Worm (Caenorhabditis elegans): ENCODE results near the gene pcyt-2.2.

Gene pcyt-2.2

DNA sequence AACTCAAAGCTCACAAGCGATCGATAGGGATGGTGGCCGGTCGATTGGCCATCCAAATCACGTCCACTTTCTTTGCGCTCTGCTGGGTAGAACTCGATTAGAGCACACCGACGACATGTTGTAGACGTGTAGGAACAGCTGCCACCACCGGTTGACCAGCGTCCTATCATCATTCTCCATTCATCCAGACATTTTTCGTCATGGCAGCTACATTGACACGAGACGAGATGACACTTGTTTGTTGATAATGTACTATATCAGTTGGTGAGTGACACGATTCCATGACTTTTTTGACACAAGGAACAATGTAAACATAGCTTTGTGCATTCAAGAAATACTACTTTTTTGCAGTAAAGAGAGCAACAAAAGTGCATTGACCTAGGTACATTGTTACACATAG, 17.6 kb upstream of the pcyt-2.2 start:
- TF ChIP-seq Y56A3A.18 (GFP tag; IDR thresholded peaks at IDR 0.05) (no peak), nhr-80 (tag; optimal IDR thresholded peaks at IDR 0.05) (peak; percentile 34)

DNA sequence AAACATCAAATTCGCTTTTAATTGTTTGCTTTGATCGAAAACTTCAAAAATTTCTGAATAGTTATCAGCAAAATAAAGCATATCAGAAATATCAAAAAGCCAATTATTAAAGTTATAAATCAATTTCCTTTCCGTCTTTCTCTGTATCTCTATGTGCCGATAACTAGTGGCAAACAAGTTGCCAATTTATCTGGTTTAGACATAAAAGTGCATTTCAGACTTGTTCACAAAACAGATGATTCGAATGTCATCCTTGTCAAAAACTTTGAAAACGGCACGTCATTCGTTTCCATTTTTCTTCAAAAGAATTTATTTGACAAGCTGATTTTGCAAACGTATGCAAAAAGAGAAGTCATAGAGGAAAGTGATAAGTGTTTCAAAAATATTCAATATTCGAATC, 16.8 kb upstream of the pcyt-2.2 start:
- TF ChIP-seq F55B11.4 (tag; optimal IDR thresholded peaks at IDR 0.05; ENCODE audit: borderline replicate concordance, insufficient read depth) (no peak), akir-1 (GFP tag; optimal IDR thresholded peaks at IDR 0.05) (no peak), madf-8 (GFP tag; conservative IDR thresholded peaks at IDR 0.05) (no peak), ztf-26 (tag; optimal IDR thresholded peaks at IDR 0.05) (no peak), T26A5.8 (tag; optimal IDR thresholded peaks at IDR 0.05) (no peak), ztf-22 (GFP tag; optimal IDR thresholded peaks at IDR 0.05) (no peak), ceh-58 (GFP tag; IDR thresholded peaks at IDR 0.05) (no peak), F23B12.7 (tag; optimal IDR thresholded peaks at IDR 0.05; ENCODE audit: insufficient read depth) (no peak), dpff-1 (tag; optimal IDR thresholded peaks at IDR 0.05) (no peak), attf-5 (GFP tag; optimal IDR thresholded peaks at IDR 0.05) (no peak), tbp1 (GFP tag; optimal IDR thresholded peaks at IDR 0.05) (no peak), xnd-1 (tag; optimal IDR thresholded peaks at IDR 0.05) (no peak), ama-1 (optimal IDR thresholded peaks at IDR 0.05) (no peak), ama-1 (GFP tag; optimal IDR thresholded peaks at IDR 0.05) (no peak), B0261.1 (tag; optimal IDR thresholded peaks at IDR 0.05) (no peak), chd-7 (tag; optimal IDR thresholded peaks at IDR 0.05) (no peak), lsy-27 (tag; optimal IDR thresholded peaks at IDR 0.05; ENCODE audit: borderline replicate concordance, insufficient read depth) (no peak), F37B4.10 (GFP tag; IDR thresholded peaks at IDR 0.05) (no peak), ztf-6 (GFP tag; IDR thresholded peaks at IDR 0.05) (no peak)

DNA sequence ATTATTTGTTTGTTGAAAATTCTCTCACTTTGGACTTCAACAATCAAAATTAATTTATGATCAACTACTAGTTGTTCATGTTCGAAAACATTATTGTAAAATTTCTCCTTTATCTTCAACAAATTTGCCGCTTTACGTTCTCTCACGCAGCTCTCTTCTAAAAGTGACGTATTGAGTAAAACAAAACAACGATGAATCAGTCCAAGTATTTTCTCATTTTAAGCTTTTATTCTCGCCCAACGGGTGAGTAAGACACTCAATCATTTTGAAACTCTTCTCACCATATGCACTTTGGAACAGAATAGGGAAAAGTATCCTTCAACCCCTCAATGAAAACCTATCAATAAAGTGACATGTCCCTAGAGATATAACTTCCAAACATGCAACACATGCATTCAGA, 10.7 kb upstream of the pcyt-2.2 start:
- TF ChIP-seq lsy-27 (tag; optimal IDR thresholded peaks at IDR 0.05; ENCODE audit: borderline replicate concordance, insufficient read depth) (no peak), Y67H2A.10 (GFP tag; conservative IDR thresholded peaks at IDR 0.05) (no peak), ama-1 (optimal IDR thresholded peaks at IDR 0.05) (no peak), ama-1 (GFP tag; optimal IDR thresholded peaks at IDR 0.05) (no peak), T26A5.8 (tag; optimal IDR thresholded peaks at IDR 0.05) (no peak), nfya-1 (tag; optimal IDR thresholded peaks at IDR 0.05; ENCODE audit: borderline replicate concordance, insufficient read depth) (no peak)

DNA sequence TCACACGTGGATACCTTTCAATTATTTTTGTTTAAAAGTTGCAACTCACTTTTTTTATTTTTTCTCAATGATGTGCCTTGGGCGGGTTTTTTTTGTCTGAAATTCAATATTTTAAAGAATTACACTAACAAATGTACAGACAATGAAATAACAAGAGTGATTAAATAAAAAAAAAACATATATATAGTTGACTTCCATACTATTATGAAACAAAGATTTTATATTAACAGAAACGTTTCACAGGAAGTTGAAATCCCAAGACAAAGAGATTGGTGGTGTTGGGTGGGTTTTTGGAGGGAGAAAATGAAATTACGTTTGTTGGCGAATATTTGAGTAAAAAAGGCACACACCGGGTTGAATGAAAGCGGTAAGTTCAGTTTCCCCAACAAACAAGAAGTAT, 8.2 kb upstream of the pcyt-2.2 start, which contains the start of gene cca-1:
Gene cca-1 (minus strand): TSS at position 101 of the 400 bp plus-strand sequence.
- no peak for TF ChIP-seq lag-1 (GFP tag; IDR thresholded peaks at IDR 0.05)

DNA sequence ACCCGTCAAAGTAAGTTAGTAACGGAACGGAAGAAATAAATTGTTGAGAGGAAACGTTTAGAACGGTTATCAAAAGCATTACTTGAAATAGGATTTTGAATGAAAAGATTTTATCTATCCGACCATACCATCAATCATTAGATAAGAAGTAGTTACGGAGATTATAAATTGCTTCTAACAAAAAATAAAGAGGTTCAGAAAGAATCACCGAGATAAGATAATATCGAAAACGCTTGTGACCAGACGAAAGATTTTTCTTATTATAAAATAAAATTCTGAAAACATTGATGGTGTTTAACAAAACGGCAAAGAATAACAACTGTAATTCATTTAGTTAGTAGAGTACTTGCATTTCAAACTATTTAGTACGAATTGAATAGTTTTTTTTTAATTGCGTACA, 3.2 kb upstream of the pcyt-2.2 start, which contains the start of gene C39D10.8:
Gene C39D10.8 (minus strand): TSS at position 101 of the 400 bp plus-strand sequence.
- TF ChIP-seq unc-130 (GFP tag; optimal IDR thresholded peaks at IDR 0.05) (no peak), lin-40 (tag; optimal IDR thresholded peaks at IDR 0.05) (peak; percentile 1)

DNA sequence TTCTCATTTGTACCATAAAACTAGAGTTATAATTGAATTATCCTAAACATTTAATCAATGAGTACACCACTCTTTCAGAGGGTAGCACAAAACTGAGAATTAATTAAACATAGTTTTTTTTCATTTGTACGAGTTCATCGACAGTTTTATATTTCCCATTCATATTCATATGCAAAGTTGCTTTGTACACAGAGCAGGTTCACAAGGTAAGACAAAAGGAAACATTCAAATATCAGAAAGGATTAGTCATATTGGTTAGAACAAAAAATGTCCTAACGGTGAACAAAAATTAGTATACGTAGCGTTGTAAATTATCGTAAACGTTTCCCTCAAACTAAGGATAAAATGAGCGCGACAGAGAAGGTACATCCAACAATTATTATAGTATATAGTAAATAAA, 2.8 kb upstream of the pcyt-2.2 start:
- TF ChIP-seq ama-1 (optimal IDR thresholded peaks at IDR 0.05) (no peak), ama-1 (GFP tag; optimal IDR thresholded peaks at IDR 0.05) (no peak), T07F8.4 (tag; optimal IDR thresholded peaks at IDR 0.05) (no peak), Y67H2A.10 (GFP tag; conservative IDR thresholded peaks at IDR 0.05) (no peak), lin-26 (GFP tag; IDR thresholded peaks at IDR 0.05) (no peak), ccch-3 (GFP tag; optimal IDR thresholded peaks at IDR 0.05) (no peak), B0336.3 (GFP tag; IDR thresholded peaks at IDR 0.05) (no peak), zfh-2 (GFP tag; conservative IDR thresholded peaks at IDR 0.05) (no peak), let-526 (GFP tag; IDR thresholded peaks at IDR 0.05) (no peak), ceh-27 (GFP tag; optimal IDR thresholded peaks at IDR 0.05) (no peak), unc-62 (GFP tag; optimal IDR thresholded peaks at IDR 0.05) (no peak), T26A5.8 (tag; optimal IDR thresholded peaks at IDR 0.05) (no peak), nfyb-1 (GFP tag; IDR thresholded peaks at IDR 0.05) (no peak), madf-10 (tag; optimal IDR thresholded peaks at IDR 0.05) (no peak), Y53F4B.3 (GFP tag; IDR thresholded peaks at IDR 0.05) (no peak), ztf-3 (GFP tag; optimal IDR thresholded peaks at IDR 0.05) (no peak), nhr-80 (tag; optimal IDR thresholded peaks at IDR 0.05) (no peak), F37B4.10 (GFP tag; IDR thresholded peaks at IDR 0.05) (no peak), sptf-2 (GFP tag; optimal IDR thresholded peaks at IDR 0.05) (no peak)

Data from whole organism, young adult.